Fruit fly (Drosophila melanogaster) whole organism, wandering third instar larva: Measurements from ENCODE around the gene dunk.

Experiments used
- CG32264 ChIP-seq: fragments of 200-800 bp; sonication (Bioruptor generic); optimal IDR thresholded peaks from 2 replicates; lab custom pipeline; 2016; ENCODE audit warnings: missing biosample characterization, missing genetic modification characterization
- CG9705 ChIP-seq: fragments of 200-800 bp; sonication (Bioruptor generic); optimal IDR thresholded peaks from 2 replicates; lab custom pipeline; 2018; ENCODE audit warnings: missing biosample characterization, mild to moderate bottlenecking, missing genetic modification characterization
- Dfd ChIP-seq: fragments of >200 bp; optimal IDR thresholded peaks from 2 replicates; lab custom pipeline; 2017; ENCODE audit warnings: missing biosample characterization, missing genetic modification characterization
- Dif ChIP-seq: fragments of 200-275, 200-300 bp; sonication (Bioruptor generic); optimal IDR thresholded peaks from 2 replicates; lab custom pipeline; 2018; ENCODE audit warnings: missing biosample characterization, missing genetic modification characterization; ENCODE audit not compliant: partially characterized antibody
- GATAd ChIP-seq: sonication (Bioruptor generic); optimal IDR thresholded peaks from 2 replicates; lab custom pipeline; 2016; ENCODE audit warnings: missing biosample characterization, missing genetic modification characterization
- HLH106 ChIP-seq: fragments of 200-800 bp; optimal IDR thresholded peaks from 3 replicates; lab custom pipeline; 2019; ENCODE audit warnings: missing biosample characterization, mild to moderate bottlenecking, missing genetic modification characterization, moderate library complexity
- Hnf4 ChIP-seq: fragments of 200-800 bp; sonication (Bioruptor generic); optimal IDR thresholded peaks from 2 replicates; lab custom pipeline; 2016; ENCODE audit warnings: missing biosample characterization, mild to moderate bottlenecking, missing genetic modification characterization
- Hr83 ChIP-seq: fragments of 200-300 bp; sonication (Bioruptor generic); optimal IDR thresholded peaks from 2 replicates; lab custom pipeline; 2016; ENCODE audit warnings: missing biosample characterization, mild to moderate bottlenecking, missing genetic modification characterization, moderate library complexity; ENCODE audit not compliant: poor library complexity, severe bottlenecking
- Jra ChIP-seq: sonication (Bioruptor generic); optimal IDR thresholded peaks from 2 replicates; lab custom pipeline; 2016; ENCODE audit warnings: missing biosample characterization, missing genetic modification characterization
- Mio ChIP-seq: sonication (Bioruptor generic); optimal IDR thresholded peaks from 2 replicates; lab custom pipeline; 2016; ENCODE audit warnings: missing biosample characterization, missing genetic modification characterization
- Myc ChIP-seq: fragments of >200 bp; optimal IDR thresholded peaks from 2 replicates; lab custom pipeline; 2017
- N ChIP-seq: fragments of >200 bp; optimal IDR thresholded peaks from 2 replicates; lab custom pipeline; 2018; ENCODE audit warnings: missing biosample characterization, missing external identifiers, missing genetic modification characterization
- OdsH ChIP-seq: fragments of 200-800 bp; sonication (Bioruptor generic); optimal IDR thresholded peaks from 2 replicates; lab custom pipeline; 2016; ENCODE audit warnings: missing biosample characterization, mild to moderate bottlenecking, missing genetic modification characterization
- Rel ChIP-seq, 2 experiments: fragments of 200-800 bp; sonication (Bioruptor generic) in 1 of 2; optimal IDR thresholded peaks; 2 replicates in 1 of 2; 3 replicates in 1 of 2; lab custom pipeline; 2016 to 2019; ENCODE audit warnings: mild to moderate bottlenecking in 2 of 2, missing biosample characterization in 2 of 2, missing genetic modification characterization in 2 of 2, moderate library complexity in 1 of 2
- Sp1 ChIP-seq: fragments of 200-800 bp; sonication (Bioruptor generic); optimal IDR thresholded peaks from 3 replicates; lab custom pipeline; 2019; ENCODE audit warnings: missing biosample characterization, mild to moderate bottlenecking, missing genetic modification characterization, moderate library complexity
- br ChIP-seq: fragments of 200-800 bp; sonication (Bioruptor generic); optimal IDR thresholded peaks from 2 replicates; lab custom pipeline; 2016; ENCODE audit warnings: missing biosample characterization, missing genetic modification characterization
- brk ChIP-seq: fragments of 200-800 bp; sonication (Bioruptor generic); optimal IDR thresholded peaks from 2 replicates; lab custom pipeline; 2016; ENCODE audit warnings: missing biosample characterization, mild to moderate bottlenecking, missing genetic modification characterization
- dl ChIP-seq, 2 experiments: fragments of 175-275, 200-275 bp in 1 of 2; fragments of 200-275 bp in 1 of 2; sonication (Bioruptor generic); optimal IDR thresholded peaks; lab custom pipeline; 2018; ENCODE audit warnings: mild to moderate bottlenecking in 2 of 2, missing biosample characterization in 2 of 2, missing genetic modification characterization in 2 of 2, moderate library complexity in 2 of 2; ENCODE audit not compliant: partially characterized antibody in 2 of 2, insufficient read depth in 1 of 2
- dmrt93B ChIP-seq: fragments of 200-800 bp; sonication (Bioruptor generic); optimal IDR thresholded peaks from 2 replicates; lab custom pipeline; 2018; ENCODE audit warnings: missing biosample characterization, mild to moderate bottlenecking, missing genetic modification characterization
- dsf ChIP-seq: sonication (Bioruptor generic); optimal IDR thresholded peaks from 2 replicates; lab custom pipeline; 2016; ENCODE audit warnings: missing biosample characterization, missing genetic modification characterization, borderline replicate concordance
- ey ChIP-seq: fragments of 200-800 bp; sonication (Bioruptor generic); optimal IDR thresholded peaks from 2 replicates; lab custom pipeline; 2016; ENCODE audit warnings: missing biosample characterization, missing genetic modification characterization
- fru ChIP-seq: fragments of 200-800 bp; sonication (Bioruptor generic); optimal IDR thresholded peaks from 3 replicates; lab custom pipeline; 2016; ENCODE audit warnings: missing biosample characterization, mild to moderate bottlenecking, missing genetic modification characterization
- h ChIP-seq: fragments of 200-800 bp; sonication (Bioruptor generic); optimal IDR thresholded peaks from 3 replicates; lab custom pipeline; 2016; ENCODE audit warnings: missing biosample characterization, mild to moderate bottlenecking, missing genetic modification characterization
- jim ChIP-seq: fragments of 175-275, 200-325 bp; sonication (Bioruptor generic); optimal IDR thresholded peaks from 2 replicates; lab custom pipeline; 2016; ENCODE audit warnings: missing biosample characterization, mild to moderate bottlenecking, missing genetic modification characterization
- lola ChIP-seq: fragments of >200 bp; optimal IDR thresholded peaks from 2 replicates; lab custom pipeline; 2017; ENCODE audit warnings: missing biosample characterization, missing genetic modification characterization
- pan ChIP-seq: fragments of >200 bp; optimal IDR thresholded peaks from 2 replicates; lab custom pipeline; 2017
- psq ChIP-seq: fragments of 200-800 bp; sonication (Bioruptor generic); optimal IDR thresholded peaks from 3 replicates; lab custom pipeline; 2017; ENCODE audit warnings: missing biosample characterization, mild to moderate bottlenecking, missing genetic modification characterization, moderate library complexity
- rgr ChIP-seq: fragments of 200-800 bp; sonication (Bioruptor generic); optimal IDR thresholded peaks from 3 replicates; lab custom pipeline; 2016; ENCODE audit warnings: missing biosample characterization, mild to moderate bottlenecking, missing genetic modification characterization
- sage ChIP-seq: fragments of 200-800 bp; sonication (Bioruptor generic); optimal IDR thresholded peaks from 2 replicates; lab custom pipeline; 2016; ENCODE audit warnings: missing biosample characterization, mild to moderate bottlenecking, missing genetic modification characterization
- sv ChIP-seq: fragments of 200-800 bp; sonication (Bioruptor generic); optimal IDR thresholded peaks from 3 replicates; lab custom pipeline; 2016; ENCODE audit warnings: missing biosample characterization, missing genetic modification characterization
- tai ChIP-seq: sonication (Bioruptor generic); optimal IDR thresholded peaks from 2 replicates; lab custom pipeline; 2016; ENCODE audit warnings: missing biosample characterization, missing genetic modification characterization
- usp ChIP-seq: fragments of >200 bp; optimal IDR thresholded peaks from 2 replicates; lab custom pipeline; 2017; ENCODE audit warnings: missing biosample characterization, missing genetic modification characterization
- woc ChIP-seq: sonication (Bioruptor generic); optimal IDR thresholded peaks from 2 replicates; lab custom pipeline; 2016; ENCODE audit warnings: missing biosample characterization, mild to moderate bottlenecking, missing genetic modification characterization

dunk gene

dm6 chr2L:22151323-22151722 lies at the start of gene dunk:
dunk (plus strand) TSS chr2L:22151623.
- TF ChIP-seq dmrt93B (GFP tag; lab: Kevin White, UChicago) (no peak), psq (GFP tag; lab: Kevin White, UChicago) (no peak), lola (GFP tag; lab: Kevin White, UChicago) (no peak), fru (GFP tag; lab: Kevin White, UChicago) (no peak), br (GFP tag; lab: Kevin White, UChicago) (no peak), dl (GFP tag; optimal IDR thresholded peaks at IDR 0.05; lab: Kevin White, UChicago; ENCODE audit: insufficient read depth in 1 of 2, partially characterized antibody in 2 of 2) (no peak), ey (no peak), brk (GFP tag; lab: Kevin White, UChicago) (no peak), OdsH (no peak), Mio (no peak), dsf (no peak), N (GFP tag; lab: Kevin White, UChicago) (no peak), rgr (GFP tag; lab: Kevin White, UChicago) (no peak), usp (no peak), Sp1 (GFP tag; lab: Kevin White, UChicago) (no peak)

dm6 chr2L:22104301-22104700 lies 47.1 kb upstream of the dunk start, which contains the start of gene tplus3b:
tplus3b (minus strand) TSS chr2L:22104401.
- no peak for TF ChIP-seq Mio
- no peak for TF ChIP-seq lola (GFP tag; lab: Kevin White, UChicago)
- no peak for TF ChIP-seq sv (GFP tag; lab: Kevin White, UChicago)
- no peak for TF ChIP-seq jim (GFP tag; lab: Kevin White, UChicago)
- no peak for TF ChIP-seq CG32264 (GFP tag; lab: Kevin White, UChicago)
- no peak for TF ChIP-seq Myc (lab: Kevin White, UChicago)
- TF ChIP-seq h: no peak
- TF ChIP-seq pan (lab: Kevin White, UChicago): no peak
- TF ChIP-seq fru (GFP tag; lab: Kevin White, UChicago): no peak
- TF ChIP-seq Hnf4 (GFP tag; lab: Kevin White, UChicago): no peak
- no peak for TF ChIP-seq OdsH
- no peak for TF ChIP-seq woc

dm6 chr2L:22105412-22105811 lies 46.0 kb upstream of the dunk start, which contains the start of gene CG15219:
CG15219 (minus strand) TSS chr2L:22105512.
- TF ChIP-seq dmrt93B (GFP tag; lab: Kevin White, UChicago) (no peak), Jra (GFP tag; lab: Kevin White, UChicago) (no peak), h (no peak), fru (GFP tag; lab: Kevin White, UChicago) (no peak), Hnf4 (GFP tag; lab: Kevin White, UChicago) (no peak), sage (no peak), Hr83 (GFP tag; lab: Kevin White, UChicago) (no peak), psq (GFP tag; lab: Kevin White, UChicago) (no peak), GATAd (no peak), tai (GFP tag; lab: Kevin White, UChicago) (no peak), brk (GFP tag; lab: Kevin White, UChicago) (no peak), Sp1 (GFP tag; lab: Kevin White, UChicago) (no peak), rgr (GFP tag; lab: Kevin White, UChicago) (no peak), dsf (no peak), CG9705 (GFP tag; lab: Kevin White, UChicago) (no peak), OdsH (no peak), lola (GFP tag; lab: Kevin White, UChicago) (no peak), Mio (no peak), CG32264 (GFP tag; lab: Kevin White, UChicago) (no peak)

dm6 chr2L:22107204-22107603 lies 44.2 kb upstream of the dunk start, which contains the start of gene CG10834:
CG10834 (minus strand) TSS chr2L:22107304.
- no peak for TF ChIP-seq usp
- TF ChIP-seq OdsH: no peak
- no peak for TF ChIP-seq Dfd
- no peak for TF ChIP-seq woc
- no peak for TF ChIP-seq HLH106
- no peak for TF ChIP-seq Rel (GFP tag; optimal IDR thresholded peaks at IDR 0.05; lab: Kevin White, UChicago)
- TF ChIP-seq Rel (tag; optimal IDR thresholded peaks at IDR 0.05; lab: Kevin White, UChicago): no peak
- TF ChIP-seq Dif (GFP tag; lab: Kevin White, UChicago): no peak
- TF ChIP-seq lola (GFP tag; lab: Kevin White, UChicago): no peak
- TF ChIP-seq Myc (lab: Kevin White, UChicago): no peak
